Fruit fly (Drosophila melanogaster) whole organism, embryonic: ENCODE results near the gene CG43319.

Experiments
- Ada2b ChIP-seq: fragments of 200-800 bp; sonication (Bioruptor generic); IDR thresholded peaks from 2 replicates; pipeline ENCODE4 v1.3.6; 2022; ENCODE audit warnings: missing biosample characterization, missing genetic modification characterization
- CG1024 ChIP-seq: fragments of 200-800 bp; sonication (Bioruptor generic); IDR thresholded peaks from 2 replicates; pipeline ENCODE4 v1.3.6; 2022; ENCODE audit warnings: missing biosample characterization, missing genetic modification characterization
- CG10543 ChIP-seq: fragments of 200-800 bp; sonication (Bioruptor generic); optimal IDR thresholded peaks from 3 replicates; lab custom pipeline; 2017; ENCODE audit warnings: missing biosample characterization, mild to moderate bottlenecking, missing genetic modification characterization, moderate library complexity
- CG11504 ChIP-seq: fragments of 200-800 bp; sonication (Bioruptor generic); optimal IDR thresholded peaks from 3 replicates; lab custom pipeline; 2019; ENCODE audit warnings: missing biosample characterization, mild to moderate bottlenecking, missing genetic modification characterization, moderate library complexity
- CG12155 ChIP-seq: fragments of 200-800 bp; sonication (Bioruptor generic); optimal IDR thresholded peaks from 3 replicates; lab custom pipeline; 2016; ENCODE audit warnings: missing biosample characterization, missing genetic modification characterization
- CG12769 ChIP-seq: fragments of 200-800 bp; sonication (Bioruptor generic); optimal IDR thresholded peaks from 2 replicates; lab custom pipeline; 2019; ENCODE audit warnings: missing biosample characterization, mild to moderate bottlenecking, missing genetic modification characterization, moderate library complexity
- CG12942 ChIP-seq: fragments of 200-800 bp; sonication (Bioruptor generic); optimal IDR thresholded peaks from 3 replicates; lab custom pipeline; 2016; ENCODE audit warnings: missing biosample characterization, missing genetic modification characterization
- CG14860 ChIP-seq: fragments of 200-800 bp; sonication (Bioruptor generic); IDR thresholded peaks from 3 replicates; pipeline ENCODE4 v1.3.6; 2022; ENCODE audit warnings: missing biosample characterization, missing genetic modification characterization; ENCODE audit not compliant: partially characterized antibody
- CG17186 ChIP-seq: fragments of 200-800 bp; sonication (Bioruptor generic); optimal IDR thresholded peaks from 3 replicates; lab custom pipeline; 2017; ENCODE audit warnings: missing biosample characterization, missing genetic modification reagents, missing genetic modification characterization
- CG1792 ChIP-seq: fragments of 200-800 bp; sonication (Bioruptor generic); optimal IDR thresholded peaks from 2 replicates; lab custom pipeline; 2016; ENCODE audit warnings: missing biosample characterization, missing genetic modification characterization
- CG3163 ChIP-seq: fragments of 200-800 bp; sonication (Bioruptor generic); optimal IDR thresholded peaks from 3 replicates; lab custom pipeline; 2016; ENCODE audit warnings: missing biosample characterization, missing genetic modification characterization
- CG32772 ChIP-seq: fragments of 200-800 bp; sonication (Bioruptor generic); IDR thresholded peaks from 2 replicates; pipeline ENCODE4 v1.3.6; 2022; ENCODE audit warnings: missing biosample characterization, missing genetic modification characterization
- CG34224 ChIP-seq: fragments of 200-800 bp; sonication (Bioruptor generic); IDR thresholded peaks from 3 replicates; pipeline ENCODE4 v1.3.6; 2022; ENCODE audit warnings: missing biosample characterization, missing genetic modification characterization; ENCODE audit not compliant: partially characterized antibody
- CG7786 ChIP-seq: fragments of 200-800 bp; sonication (Bioruptor generic); optimal IDR thresholded peaks from 2 replicates; lab custom pipeline; 2016; ENCODE audit warnings: missing biosample characterization, missing genetic modification characterization
- CG9932 ChIP-seq: fragments of 200-800 bp; sonication (Bioruptor generic); IDR thresholded peaks from 2 replicates; pipeline ENCODE4 v1.3.6; 2022; ENCODE audit warnings: missing biosample characterization, missing genetic modification characterization
- CoRest ChIP-seq: fragments of 200-800 bp; sonication (Bioruptor generic); optimal IDR thresholded peaks from 3 replicates; lab custom pipeline; 2018; ENCODE audit warnings: missing biosample characterization, mild to moderate bottlenecking, missing genetic modification characterization, moderate library complexity
- D19B ChIP-seq: fragments of 200-800 bp; sonication (Bioruptor generic); optimal IDR thresholded peaks from 2 replicates; lab custom pipeline; 2017; ENCODE audit warnings: missing biosample characterization, mild to moderate bottlenecking, missing genetic modification characterization
- Dbx ChIP-seq: fragments of 200-800 bp; sonication (Bioruptor generic); IDR thresholded peaks from 3 replicates; pipeline ENCODE4 v1.3.6; 2022; ENCODE audit warnings: missing biosample characterization, missing genetic modification characterization
- Deaf1 ChIP-seq: fragments of 200-800 bp; optimal IDR thresholded peaks from 3 replicates; lab custom pipeline; 2019; ENCODE audit warnings: missing biosample characterization, mild to moderate bottlenecking, missing genetic modification characterization, moderate library complexity
- Dip2 ChIP-seq: fragments of 200-800 bp; sonication (Bioruptor generic); IDR thresholded peaks from 2 replicates; pipeline ENCODE4 v1.3.6; 2022; ENCODE audit warnings: missing biosample characterization, missing genetic modification characterization
- Dp ChIP-seq: fragments of 200-800 bp; sonication (Bioruptor generic); optimal IDR thresholded peaks from 2 replicates; lab custom pipeline; 2018; ENCODE audit warnings: missing biosample characterization, mild to moderate bottlenecking, missing genetic modification characterization, moderate library complexity
- Hmr ChIP-seq: fragments of 200-800 bp; sonication (Bioruptor generic); optimal IDR thresholded peaks from 3 replicates; lab custom pipeline; 2017; ENCODE audit warnings: mild to moderate bottlenecking, missing biosample characterization, missing genetic modification reagents, missing genetic modification characterization
- Lhr ChIP-seq: fragments of 200-800 bp; sonication (Bioruptor generic); optimal IDR thresholded peaks from 3 replicates; lab custom pipeline; 2017; ENCODE audit warnings: mild to moderate bottlenecking, missing biosample characterization, missing genetic modification reagents, missing genetic modification characterization
- Myb ChIP-seq: fragments of 200-800 bp; sonication (Bioruptor generic); optimal IDR thresholded peaks from 2 replicates; lab custom pipeline; 2016; ENCODE audit warnings: missing biosample characterization, missing genetic modification characterization
- Nf-YC ChIP-seq: fragments of 200-800 bp; optimal IDR thresholded peaks from 3 replicates; lab custom pipeline; 2019; ENCODE audit warnings: missing biosample characterization, mild to moderate bottlenecking, missing genetic modification characterization, moderate library complexity
- Scr ChIP-seq: fragments of 200-800 bp; sonication (Bioruptor generic); IDR thresholded peaks from 2 replicates; pipeline ENCODE4 v1.3.6; 2022; ENCODE audit warnings: missing biosample characterization, missing genetic modification characterization; ENCODE audit not compliant: partially characterized antibody
- Sox100B ChIP-seq: fragments of 200-800 bp; sonication (Bioruptor generic); optimal IDR thresholded peaks from 3 replicates; lab custom pipeline; 2018; ENCODE audit warnings: missing biosample characterization, mild to moderate bottlenecking, missing genetic modification characterization
- Trl ChIP-seq, 3 experiments: fragments of >200 bp in 2 of 3; fragments of 200-800 bp in 1 of 3; sonication (Bioruptor generic) in 1 of 3; optimal IDR thresholded peaks; 2 replicates in 1 of 3; 3 replicates in 2 of 3; lab custom pipeline; 2016 to 2017; ENCODE audit warnings: missing biosample characterization in 1 of 3, missing genetic modification characterization in 1 of 3
- abd-A ChIP-seq: fragments of 200-800 bp; sonication (Bioruptor generic); optimal IDR thresholded peaks from 3 replicates; lab custom pipeline; 2019; ENCODE audit warnings: missing biosample characterization, mild to moderate bottlenecking, missing genetic modification characterization, moderate library complexity
- az2 ChIP-seq: fragments of 200-800 bp; sonication (Bioruptor generic); optimal IDR thresholded peaks from 3 replicates; lab custom pipeline; 2016; ENCODE audit warnings: missing biosample characterization, missing genetic modification characterization
- btn ChIP-seq: fragments of 200-800 bp; sonication (Bioruptor generic); optimal IDR thresholded peaks from 2 replicates; lab custom pipeline; 2016; ENCODE audit warnings: missing biosample characterization, missing genetic modification characterization
- cato ChIP-seq: fragments of 200-800 bp; sonication (Bioruptor generic); optimal IDR thresholded peaks from 2 replicates; lab custom pipeline; 2016; ENCODE audit warnings: missing biosample characterization, missing genetic modification characterization, borderline replicate concordance
- cg ChIP-seq: fragments of 200-800 bp; sonication (Bioruptor generic); optimal IDR thresholded peaks from 3 replicates; lab custom pipeline; 2019; ENCODE audit warnings: missing biosample characterization, mild to moderate bottlenecking, missing genetic modification characterization, moderate library complexity
- chif ChIP-seq, 2 experiments: fragments of 200-800 bp; sonication (Bioruptor generic); optimal IDR thresholded peaks; 3 replicates each; lab custom pipeline; 2016; ENCODE audit warnings: missing biosample characterization in 2 of 2, missing genetic modification characterization in 2 of 2
- corto ChIP-seq: fragments of 200-800 bp; sonication (Bioruptor generic); optimal IDR thresholded peaks from 2 replicates; lab custom pipeline; 2016; ENCODE audit warnings: missing biosample characterization, mild to moderate bottlenecking, missing genetic modification characterization, moderate library complexity
- crol ChIP-seq: fragments of 200-800 bp; sonication (Bioruptor generic); IDR thresholded peaks from 2 replicates; pipeline ENCODE4 v1.3.6; 2022; ENCODE audit warnings: missing biosample characterization, missing genetic modification characterization
- disco-r ChIP-seq: fragments of 200-800 bp; sonication (Bioruptor generic); optimal IDR thresholded peaks from 2 replicates; lab custom pipeline; 2016; ENCODE audit warnings: missing biosample characterization, missing genetic modification characterization
- fru ChIP-seq: fragments of >200 bp; optimal IDR thresholded peaks from 2 replicates; lab custom pipeline; 2017
- ftz-f1 ChIP-seq: fragments of 200-800 bp; sonication (Bioruptor generic); optimal IDR thresholded peaks from 2 replicates; lab custom pipeline; 2016; ENCODE audit warnings: missing biosample characterization, missing genetic modification characterization
- gfzf ChIP-seq: fragments of 200-800 bp; sonication (Bioruptor generic); optimal IDR thresholded peaks from 2 replicates; lab custom pipeline; 2016; ENCODE audit warnings: missing biosample characterization, mild to moderate bottlenecking, missing genetic modification characterization, moderate library complexity
- hb ChIP-seq: fragments of 200-800 bp; sonication (Bioruptor generic); IDR thresholded peaks from 3 replicates; pipeline ENCODE4 v1.3.6; 2022; ENCODE audit warnings: missing biosample characterization, missing genetic modification characterization; ENCODE audit not compliant: partially characterized antibody
- jing ChIP-seq: fragments of 200-800 bp; sonication (Bioruptor generic); optimal IDR thresholded peaks from 2 replicates; lab custom pipeline; 2018; ENCODE audit warnings: missing biosample characterization, mild to moderate bottlenecking, missing genetic modification characterization
- mld ChIP-seq: fragments of 200-800 bp; sonication (Bioruptor generic); IDR thresholded peaks from 3 replicates; pipeline ENCODE4 v1.3.6; 2022; ENCODE audit warnings: missing biosample characterization, missing genetic modification characterization; ENCODE audit not compliant: partially characterized antibody
- sd ChIP-seq: fragments of 200-800 bp; sonication (Bioruptor generic); optimal IDR thresholded peaks from 3 replicates; lab custom pipeline; 2018; ENCODE audit warnings: missing biosample characterization, mild to moderate bottlenecking, missing genetic modification characterization, moderate library complexity
- sens ChIP-seq: fragments of 200-800 bp; sonication (Bioruptor generic); peaks from one replicate; lab custom pipeline; 2016; ENCODE audit warnings: missing biosample characterization, missing genetic modification characterization
- sisA ChIP-seq: fragments of 200-800 bp; sonication (Bioruptor generic); IDR thresholded peaks from 2 replicates; pipeline ENCODE4 v1.3.6; 2022; ENCODE audit warnings: missing biosample characterization, missing genetic modification characterization
- wor ChIP-seq: fragments of 200-800 bp; sonication (Bioruptor generic); IDR thresholded peaks from 2 replicates; pipeline ENCODE4 v1.3.6; 2022; ENCODE audit warnings: missing biosample characterization, missing genetic modification characterization

The CG43319 gene

dm6 chr3R:27656686-27657535, 37.2 kb upstream of the CG43319 start, which contains the start of gene tau (continued):
- TF ChIP-seq D19B (GFP tag; lab: Kevin White, UChicago) (peak; percentile 79), CG9932 (GFP tag; lab: Robert Waterston, UW) (peak; percentile 28; the same call in 1 of the 2 replicates), ftz-f1 (GFP tag; lab: Kevin White, UChicago) (no peak), Ada2b (GFP tag; lab: Robert Waterston, UW) (no peak), Hmr (GFP tag; lab: Kevin White, UChicago) (no peak), hb (GFP tag; lab: Robert Waterston, UW) (no peak), mld (GFP tag; lab: Robert Waterston, UW) (no peak), Dp (peak; percentile 12), Dip2 (GFP tag; lab: Robert Waterston, UW) (no peak), Deaf1 (tag; lab: Kevin White, UChicago) (peak; percentile 85), gfzf (GFP tag; lab: Kevin White, UChicago) (peak; percentile 20), cato (GFP tag; lab: Kevin White, UChicago) (no peak), Scr (GFP tag; lab: Robert Waterston, UW) (no peak), Dbx (GFP tag; lab: Robert Waterston, UW) (peak; percentile 58; the same call in 2 of the 3 replicates), wor (GFP tag; lab: Robert Waterston, UW) (no peak), sens (GFP tag; lab: Kevin White, UChicago) (peak; percentile 73), CG11504 (tag; lab: Kevin White, UChicago) (peak; percentile 7), Nf-YC (peak; percentile 11), CG14860 (GFP tag; lab: Robert Waterston, UW) (no peak), abd-A (tag; lab: Kevin White, UChicago) (peak; percentile 65), Sox100B (GFP tag; lab: Kevin White, UChicago) (no peak)
- TF ChIP-seq, all 482 proteins: peak for 23

- TF ChIP-seq cg (GFP tag; lab: Kevin White, UChicago), result peak; percentile 50
- TF ChIP-seq Trl (optimal IDR thresholded peaks at IDR 0.05; lab: Kevin White, UChicago), result peak; percentile 22 to 53
- TF ChIP-seq Trl (GFP tag; optimal IDR thresholded peaks at IDR 0.05; lab: Kevin White, UChicago), result no peak
- peak; percentile 29 for TF ChIP-seq CG10543 (GFP tag; lab: Kevin White, UChicago)
- peak; percentile 10 for TF ChIP-seq CG12769
- TF ChIP-seq CG3163 (GFP tag; lab: Kevin White, UChicago), result no peak
- TF ChIP-seq CG12942, result no peak
- TF ChIP-seq CG12155 (GFP tag; lab: Kevin White, UChicago), result no peak
- no peak for TF ChIP-seq btn (GFP tag; lab: Kevin White, UChicago)
- TF ChIP-seq disco-r (GFP tag; lab: Kevin White, UChicago), result no peak
- no peak for TF ChIP-seq CG7786
- no peak for TF ChIP-seq CoRest (tag; lab: Kevin White, UChicago)
- TF ChIP-seq CG1792 (GFP tag; lab: Kevin White, UChicago), result no peak
- no peak for TF ChIP-seq crol (GFP tag; lab: Robert Waterston, UW)
- no peak for TF ChIP-seq az2 (GFP tag; lab: Kevin White, UChicago)
- TF ChIP-seq Deaf1 (tag; lab: Kevin White, UChicago), result peak; percentile 36
- no peak for TF ChIP-seq Lhr (GFP tag; lab: Kevin White, UChicago)
- peak; percentile 89 for TF ChIP-seq sd
- no peak for TF ChIP-seq jing
- no peak for TF ChIP-seq Myb
- no peak for TF ChIP-seq fru
- no peak for TF ChIP-seq sisA
- TF ChIP-seq CG32772, result no peak
- TF ChIP-seq CG17186 (GFP tag; lab: Kevin White, UChicago), result no peak
- no peak for TF ChIP-seq corto (GFP tag; lab: Kevin White, UChicago)
- peak; percentile 1 for TF ChIP-seq sens (GFP tag; lab: Kevin White, UChicago)
- TF ChIP-seq chif (GFP tag; optimal IDR thresholded peaks at IDR 0.05; lab: Kevin White, UChicago), result no peak
- TF ChIP-seq CG1024 (GFP tag; lab: Robert Waterston, UW), result no peak
- no peak for TF ChIP-seq CG34224
Observed at dm6 chr3R:27660127-27660579, 34.0 kb upstream of the CG43319 start, which contains the start of gene Mlc1. TSS of gene Mlc1 (minus strand) at chr3R:27660177.
